Worm (Caenorhabditis elegans): ENCODE results near the gene cdc-14.

The cdc-14 gene

DNA sequence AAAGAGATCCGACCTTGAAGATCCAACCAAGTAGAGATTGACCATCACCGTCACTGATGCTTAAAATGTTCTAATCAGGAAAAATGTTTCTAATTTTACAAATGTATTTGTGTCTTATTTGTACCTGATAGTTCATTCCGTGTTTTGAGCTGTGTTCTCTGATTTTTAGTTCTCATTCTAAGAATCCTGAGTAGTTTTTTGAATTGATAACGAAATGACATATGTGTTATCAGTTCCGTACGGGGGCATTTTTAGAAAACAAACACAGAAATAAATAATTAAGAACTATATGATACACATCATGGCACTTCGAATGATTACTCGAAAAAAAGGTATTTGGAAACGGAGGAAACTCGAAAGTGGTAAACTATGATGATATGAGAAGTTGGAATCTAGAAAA is 37.7 kb downstream of the cdc-14 start:
- TF ChIP-seq flh-1 (GFP tag; optimal IDR thresholded peaks at IDR 0.05) (no peak), tbx-8 (GFP tag; optimal IDR thresholded peaks at IDR 0.05) (no peak), blmp-1 (tag; optimal IDR thresholded peaks at IDR 0.05) (no peak), ztf-11 (tag; optimal IDR thresholded peaks at IDR 0.05) (no peak), hlh-1 (tag; optimal IDR thresholded peaks at IDR 0.05) (no peak), ceh-83 (GFP tag; optimal IDR thresholded peaks at IDR 0.05) (no peak), nhr-12 (tag; optimal IDR thresholded peaks at IDR 0.05) (no peak), ces-1 (GFP tag; optimal IDR thresholded peaks at IDR 0.05) (no peak), ham-2 (GFP tag; optimal IDR thresholded peaks at IDR 0.05) (no peak), mls-2 (tag; optimal IDR thresholded peaks at IDR 0.05) (no peak), pha-4 (tag; optimal IDR thresholded peaks at IDR 0.05) (no peak), lin-32 (GFP tag; optimal IDR thresholded peaks at IDR 0.05) (no peak), snpc-4 (tag; optimal IDR thresholded peaks at IDR 0.05) (no peak)

DNA sequence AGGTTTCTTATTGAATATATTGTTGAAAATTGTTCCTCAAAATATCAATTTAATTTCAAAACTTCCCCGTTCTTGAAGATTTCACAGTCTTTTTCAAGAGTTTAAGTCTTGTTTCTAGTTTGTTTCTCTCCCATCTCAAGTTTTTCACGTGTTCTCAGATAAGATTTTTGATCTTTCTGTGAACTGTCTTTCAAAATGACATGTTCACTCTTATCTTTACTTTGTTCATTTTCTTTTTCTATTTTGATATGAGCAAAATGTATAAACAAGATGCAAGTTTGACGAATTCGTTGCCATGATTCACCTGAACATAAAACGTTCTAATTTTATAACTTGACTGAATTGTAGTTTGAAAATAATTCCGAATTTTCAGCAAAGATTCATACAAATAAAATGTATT is 38.4 kb downstream of the cdc-14 start:
- TF ChIP-seq ceh-39 (tag; optimal IDR thresholded peaks at IDR 0.05): no peak
- TF ChIP-seq drap-1 (GFP tag; optimal IDR thresholded peaks at IDR 0.05): no peak
- no peak for TF ChIP-seq sptf-1 (tag; optimal IDR thresholded peaks at IDR 0.05)
- no peak for TF ChIP-seq ham-2 (GFP tag; optimal IDR thresholded peaks at IDR 0.05)

DNA sequence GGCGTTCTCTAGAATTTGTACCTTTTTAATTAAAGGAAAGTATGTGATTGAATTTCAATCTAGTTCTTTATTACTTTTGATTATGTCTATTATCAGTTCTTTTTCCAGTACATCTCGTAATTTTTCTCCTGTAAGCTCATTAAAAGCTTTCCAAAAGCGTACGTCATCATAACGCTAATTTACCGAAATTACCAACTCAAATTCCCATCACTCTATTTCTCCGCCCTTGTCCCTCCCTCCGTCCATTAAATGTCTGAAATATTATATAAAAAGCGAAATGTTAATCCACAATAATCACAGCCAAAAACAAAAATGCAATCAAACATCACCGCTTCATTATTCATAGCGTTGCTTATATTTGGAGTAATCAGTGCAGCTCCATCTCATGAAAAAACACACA is 38.9 kb downstream of the cdc-14 start, which contains the start of gene ins-12:
Gene ins-12 (plus strand): TSS at position 301 of the 400 bp plus-strand sequence.
- TF ChIP-seq snpc-4 (tag; optimal IDR thresholded peaks at IDR 0.05): no peak

DNA sequence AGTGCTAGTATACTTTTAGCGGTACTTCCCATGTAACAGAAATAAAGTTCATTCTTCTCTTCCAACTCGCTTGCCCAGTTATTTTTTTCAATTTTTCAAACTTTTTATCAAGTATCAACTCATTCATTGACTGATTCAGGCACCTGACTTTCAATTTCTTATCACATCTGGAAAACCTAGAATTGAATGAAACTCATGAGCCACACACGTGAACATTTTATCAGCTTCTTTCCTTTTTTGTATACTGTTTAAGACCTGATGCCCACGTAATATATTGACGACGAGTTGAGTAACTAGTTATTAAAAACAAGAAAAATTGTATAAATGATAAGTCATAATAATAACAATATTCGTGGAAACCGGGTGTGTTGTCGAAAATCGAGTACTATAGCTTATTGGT is 39.7 kb downstream of the cdc-14 start:
- TF ChIP-seq nhr-2 (tag; optimal IDR thresholded peaks at IDR 0.05): no peak
- no peak for TF ChIP-seq drap-1 (GFP tag; optimal IDR thresholded peaks at IDR 0.05)
- TF ChIP-seq snpc-4 (tag; optimal IDR thresholded peaks at IDR 0.05): no peak
- TF ChIP-seq ceh-39 (tag; optimal IDR thresholded peaks at IDR 0.05): no peak
- no peak for TF ChIP-seq lsy-2 (tag; optimal IDR thresholded peaks at IDR 0.05)
- no peak for TF ChIP-seq hlh-1 (tag; optimal IDR thresholded peaks at IDR 0.05)
- TF ChIP-seq elt-3 (tag; optimal IDR thresholded peaks at IDR 0.05): no peak
- TF ChIP-seq nhr-76 (tag; optimal IDR thresholded peaks at IDR 0.05): no peak
- TF ChIP-seq nhr-28 (tag; optimal IDR thresholded peaks at IDR 0.05): no peak
- no peak for TF ChIP-seq nhr-12 (tag; optimal IDR thresholded peaks at IDR 0.05)
- no peak for TF ChIP-seq zip-8 (tag; optimal IDR thresholded peaks at IDR 0.05)
- TF ChIP-seq nhr-237 (tag; optimal IDR thresholded peaks at IDR 0.05): no peak
- no peak for TF ChIP-seq tbx-8 (GFP tag; optimal IDR thresholded peaks at IDR 0.05)
- no peak for TF ChIP-seq unc-39 (tag; optimal IDR thresholded peaks at IDR 0.05)

DNA sequence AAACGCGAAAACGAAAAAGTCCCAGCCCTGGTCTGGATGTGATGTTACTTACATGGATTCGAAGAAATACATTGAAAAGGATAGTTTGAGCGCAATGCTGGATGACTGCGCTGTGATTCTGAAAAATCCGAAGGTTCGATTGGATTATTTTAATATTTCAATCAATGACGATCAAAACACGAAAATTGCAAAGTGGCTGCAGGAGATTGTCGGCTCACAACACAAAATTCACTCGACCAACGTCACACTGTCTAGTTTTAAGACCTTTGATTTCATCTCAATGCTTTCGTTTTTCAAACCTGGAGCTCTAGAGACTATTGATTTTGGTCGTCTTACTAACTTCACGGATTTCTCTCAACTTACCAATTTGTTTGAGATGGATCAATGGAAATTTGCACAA is 41.7 kb downstream of the cdc-14 start, which contains the start of gene C17C3.5:
Gene C17C3.5 (plus strand): TSS at position 301 of the 400 bp plus-strand sequence.
- TF ChIP-seq nhr-2 (tag; optimal IDR thresholded peaks at IDR 0.05) (no peak), ztf-11 (tag; optimal IDR thresholded peaks at IDR 0.05) (no peak), zip-8 (tag; optimal IDR thresholded peaks at IDR 0.05) (no peak), mep-1 (tag; optimal IDR thresholded peaks at IDR 0.05) (no peak), mab-5 (tag; optimal IDR thresholded peaks at IDR 0.05) (no peak), nhr-28 (tag; optimal IDR thresholded peaks at IDR 0.05) (no peak), nhr-237 (tag; optimal IDR thresholded peaks at IDR 0.05) (no peak), ham-2 (GFP tag; optimal IDR thresholded peaks at IDR 0.05) (no peak), lin-13 (tag; optimal IDR thresholded peaks at IDR 0.05) (no peak), flh-1 (GFP tag; optimal IDR thresholded peaks at IDR 0.05) (no peak), hlh-1 (tag; optimal IDR thresholded peaks at IDR 0.05) (no peak), lin-32 (GFP tag; optimal IDR thresholded peaks at IDR 0.05) (no peak), unc-39 (tag; optimal IDR thresholded peaks at IDR 0.05) (no peak), nhr-76 (tag; optimal IDR thresholded peaks at IDR 0.05) (no peak), ceh-39 (tag; optimal IDR thresholded peaks at IDR 0.05) (no peak), lsy-2 (tag; optimal IDR thresholded peaks at IDR 0.05) (no peak), ceh-83 (GFP tag; optimal IDR thresholded peaks at IDR 0.05) (no peak), ces-1 (GFP tag; optimal IDR thresholded peaks at IDR 0.05) (no peak), blmp-1 (tag; optimal IDR thresholded peaks at IDR 0.05) (no peak), tbx-8 (GFP tag; optimal IDR thresholded peaks at IDR 0.05) (no peak)

DNA sequence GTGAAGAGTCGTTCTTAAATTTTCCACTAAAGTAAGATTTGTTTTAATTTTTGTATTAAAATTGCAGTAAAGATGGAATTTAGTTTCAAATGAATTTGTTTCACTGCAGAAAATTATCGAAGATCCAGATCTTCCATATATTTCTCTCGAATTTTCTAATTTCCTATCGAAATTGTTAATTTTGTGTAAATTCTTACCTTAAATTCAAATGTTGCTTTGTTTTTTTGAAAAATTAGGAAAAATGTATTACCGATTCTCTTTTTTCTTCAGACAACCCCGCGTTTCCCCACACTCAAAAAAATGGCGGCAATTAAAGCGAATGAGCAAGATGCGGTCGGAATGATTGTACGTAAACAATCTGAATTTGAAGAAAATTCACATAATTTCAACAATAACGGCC is 43.5 kb downstream of the cdc-14 start, which contains the start of gene C17C3.6:
Gene C17C3.6 (plus strand): TSS at position 301 of the 400 bp plus-strand sequence.
- no peak for TF ChIP-seq mls-2 (tag; optimal IDR thresholded peaks at IDR 0.05)
- TF ChIP-seq snpc-4 (tag; optimal IDR thresholded peaks at IDR 0.05): no peak
- TF ChIP-seq sem-2 (GFP tag; optimal IDR thresholded peaks at IDR 0.05): no peak
- TF ChIP-seq ceh-83 (GFP tag; optimal IDR thresholded peaks at IDR 0.05): no peak
- no peak for TF ChIP-seq sptf-1 (tag; optimal IDR thresholded peaks at IDR 0.05)
